Fruit fly (Drosophila melanogaster) whole organism, prepupa: ENCODE data around the gene GstO2.

Experiments used
- Blimp-1 ChIP-seq: fragments of 200-800 bp; sonication (Bioruptor generic); optimal IDR thresholded peaks from 3 replicates; lab custom pipeline; 2017; ENCODE audit warnings: missing biosample characterization, missing genetic modification characterization, mild to moderate bottlenecking, moderate library complexity, missing genetic modification reagents
- CG10631 ChIP-seq: fragments of 200-800 bp; sonication (Bioruptor generic); optimal IDR thresholded peaks from 2 replicates; lab custom pipeline; 2016; ENCODE audit warnings: missing biosample characterization, missing genetic modification characterization
- CG10669 ChIP-seq: fragments of 200-800 bp; sonication (Bioruptor generic); optimal IDR thresholded peaks from 3 replicates; lab custom pipeline; 2018; ENCODE audit warnings: missing biosample characterization, mild to moderate bottlenecking, missing genetic modification characterization, moderate library complexity
- CG11294 ChIP-seq: fragments of 200-800 bp; sonication (Bioruptor generic); IDR thresholded peaks from 2 replicates; pipeline ENCODE4 v1.3.6; 2022; ENCODE audit warnings: missing biosample characterization, missing genetic modification characterization
- CG11762 ChIP-seq: fragments of 200-800 bp; sonication (Bioruptor generic); optimal IDR thresholded peaks from 3 replicates; lab custom pipeline; 2016; ENCODE audit warnings: missing biosample characterization, missing genetic modification characterization; ENCODE audit not compliant: insufficient read depth
- CG15336 ChIP-seq: fragments of 200-800 bp; sonication (Bioruptor generic); IDR thresholded peaks from 2 replicates; pipeline ENCODE4 v1.3.6; 2022; ENCODE audit warnings: missing biosample characterization, missing genetic modification characterization
- CG16779 ChIP-seq: fragments of 200-800 bp; sonication (Bioruptor generic); optimal IDR thresholded peaks from 3 replicates; lab custom pipeline; 2017; ENCODE audit warnings: missing biosample characterization, mild to moderate bottlenecking, missing genetic modification characterization
- CG3032 ChIP-seq: fragments of 200-800 bp; optimal IDR thresholded peaks from 2 replicates; lab custom pipeline; 2019; ENCODE audit warnings: missing biosample characterization, mild to moderate bottlenecking, missing genetic modification characterization, moderate library complexity
- CG31627 ChIP-seq: fragments of 200-800 bp; sonication (Bioruptor generic); optimal IDR thresholded peaks from 3 replicates; lab custom pipeline; 2016; ENCODE audit warnings: missing biosample characterization, missing genetic modification characterization
- CG32006 ChIP-seq: fragments of 200-800 bp; sonication (Bioruptor generic); optimal IDR thresholded peaks from 3 replicates; lab custom pipeline; 2017; ENCODE audit warnings: missing biosample characterization, mild to moderate bottlenecking, missing genetic modification characterization
- CG34406 ChIP-seq: fragments of 200-800 bp; sonication (Bioruptor generic); optimal IDR thresholded peaks from 3 replicates; lab custom pipeline; 2016; ENCODE audit warnings: missing biosample characterization, missing genetic modification characterization
- CG3919 ChIP-seq: fragments of 200-800 bp; sonication (Bioruptor generic); optimal IDR thresholded peaks from 3 replicates; lab custom pipeline; 2016; ENCODE audit warnings: missing biosample characterization, missing genetic modification characterization
- CG4318 ChIP-seq: fragments of 200-800 bp; sonication (Bioruptor generic); optimal IDR thresholded peaks from 3 replicates; lab custom pipeline; 2017; ENCODE audit warnings: missing biosample characterization, mild to moderate bottlenecking, missing genetic modification characterization
- CG6163 ChIP-seq: fragments of 200-800 bp; sonication (Bioruptor generic); IDR thresholded peaks from 3 replicates; pipeline ENCODE4 v1.3.6; 2022; ENCODE audit warnings: missing biosample characterization, missing genetic modification characterization
- CG6276 ChIP-seq: fragments of 200-800 bp; sonication (Bioruptor generic); optimal IDR thresholded peaks from 2 replicates; lab custom pipeline; 2017; ENCODE audit warnings: missing biosample characterization, mild to moderate bottlenecking, missing genetic modification characterization
- CG6792 ChIP-seq: fragments of 200-800 bp; sonication (Bioruptor generic); optimal IDR thresholded peaks from 3 replicates; lab custom pipeline; 2016; ENCODE audit warnings: missing biosample characterization, missing genetic modification characterization
- CG7368 ChIP-seq: fragments of 200-800 bp; sonication (Bioruptor generic); optimal IDR thresholded peaks from 3 replicates; lab custom pipeline; 2016; ENCODE audit warnings: missing biosample characterization, missing genetic modification characterization
- CG8119 ChIP-seq: fragments of 200-800 bp; sonication (Bioruptor generic); IDR thresholded peaks from 3 replicates; pipeline ENCODE4 v1.3.6; 2022; ENCODE audit warnings: missing biosample characterization, missing genetic modification characterization
- CG8319 ChIP-seq: fragments of 200-800 bp; sonication (Bioruptor generic); optimal IDR thresholded peaks from 3 replicates; lab custom pipeline; 2016; ENCODE audit warnings: missing biosample characterization, missing genetic modification characterization
- CG8632 ChIP-seq: fragments of 200-800 bp; sonication (Bioruptor generic); optimal IDR thresholded peaks from 3 replicates; lab custom pipeline; 2016; ENCODE audit warnings: missing biosample characterization, missing genetic modification characterization
- CG9139 ChIP-seq: fragments of 200-800 bp; sonication (Bioruptor generic); optimal IDR thresholded peaks from 3 replicates; lab custom pipeline; 2017; ENCODE audit warnings: missing biosample characterization, mild to moderate bottlenecking, missing genetic modification characterization
- Eip78C ChIP-seq: fragments of 200-800 bp; sonication (Bioruptor generic); peaks from one replicate; lab custom pipeline; 2016; ENCODE audit warnings: missing biosample characterization, missing genetic modification characterization
- Eip93F ChIP-seq: fragments of 200-800 bp; sonication (Bioruptor generic); optimal IDR thresholded peaks from 2 replicates; lab custom pipeline; 2016; ENCODE audit warnings: missing biosample characterization, mild to moderate bottlenecking, missing genetic modification characterization
- Ets21C ChIP-seq: fragments of 200-800 bp; sonication (Bioruptor generic); optimal IDR thresholded peaks from 3 replicates; lab custom pipeline; 2016; ENCODE audit warnings: missing biosample characterization, missing genetic modification characterization
- Ets96B ChIP-seq: fragments of 200-800 bp; optimal IDR thresholded peaks from 2 replicates; lab custom pipeline; 2019; ENCODE audit warnings: missing biosample characterization, mild to moderate bottlenecking, missing genetic modification characterization, moderate library complexity
- Gug ChIP-seq: fragments of 200-800 bp; sonication (Bioruptor generic); IDR thresholded peaks from 2 replicates; pipeline ENCODE4 v1.3.6; 2022; ENCODE audit warnings: missing biosample characterization, missing genetic modification characterization
- Hr38 ChIP-seq: sonication (Bioruptor generic); optimal IDR thresholded peaks from 2 replicates; lab custom pipeline; 2016; ENCODE audit warnings: missing biosample characterization, missing genetic modification characterization
- Hr39 ChIP-seq: fragments of 200-800 bp; sonication (Bioruptor generic); optimal IDR thresholded peaks from 2 replicates; lab custom pipeline; 2016; ENCODE audit warnings: missing biosample characterization, missing genetic modification characterization
- Hr4 ChIP-seq: fragments of 200-800 bp; sonication (Bioruptor generic); optimal IDR thresholded peaks from 3 replicates; lab custom pipeline; 2016; ENCODE audit warnings: missing biosample characterization, missing genetic modification characterization
- Lpt ChIP-seq: fragments of 200-800 bp; sonication (Bioruptor generic); optimal IDR thresholded peaks from 3 replicates; lab custom pipeline; 2016; ENCODE audit warnings: missing biosample characterization, missing genetic modification characterization
- Met ChIP-seq: fragments of 200-800 bp; sonication (Bioruptor generic); optimal IDR thresholded peaks from 3 replicates; lab custom pipeline; 2016; ENCODE audit warnings: missing biosample characterization, missing genetic modification characterization
- OdsH ChIP-seq: fragments of 200-800 bp; sonication (Bioruptor generic); optimal IDR thresholded peaks from 3 replicates; lab custom pipeline; 2016; ENCODE audit warnings: missing biosample characterization, missing genetic modification characterization
- Smox ChIP-seq: fragments of 200-800 bp; sonication (Bioruptor generic); optimal IDR thresholded peaks from 3 replicates; lab custom pipeline; 2016; ENCODE audit warnings: missing biosample characterization, missing genetic modification characterization
- Sox14 ChIP-seq: fragments of 200-800 bp; sonication (Bioruptor generic); optimal IDR thresholded peaks from 3 replicates; lab custom pipeline; 2016; ENCODE audit warnings: missing biosample characterization, missing genetic modification characterization
- Sox15 ChIP-seq: fragments of 200-800 bp; sonication (Bioruptor generic); optimal IDR thresholded peaks from 3 replicates; lab custom pipeline; 2016; ENCODE audit warnings: missing biosample characterization, missing genetic modification characterization
- cyc ChIP-seq: fragments of 200-800 bp; sonication (Bioruptor generic); optimal IDR thresholded peaks from 3 replicates; lab custom pipeline; 2016; ENCODE audit warnings: missing biosample characterization, missing genetic modification characterization
- dac ChIP-seq: fragments of 200-800 bp; sonication (Bioruptor generic); optimal IDR thresholded peaks from 2 replicates; lab custom pipeline; 2017; ENCODE audit warnings: missing biosample characterization, mild to moderate bottlenecking, missing genetic modification characterization
- dsx ChIP-seq: fragments of 200-800 bp; optimal IDR thresholded peaks from 3 replicates; lab custom pipeline; 2019; ENCODE audit warnings: missing biosample characterization, mild to moderate bottlenecking, missing genetic modification characterization, moderate library complexity; ENCODE audit not compliant: poor library complexity, severe bottlenecking
- eg ChIP-seq: fragments of 200-800 bp; sonication (Bioruptor generic); IDR thresholded peaks from 3 replicates; pipeline ENCODE4 v1.3.6; 2022; ENCODE audit warnings: missing biosample characterization, missing genetic modification characterization
- esn ChIP-seq: fragments of 200-800 bp; sonication (Bioruptor generic); optimal IDR thresholded peaks from 2 replicates; lab custom pipeline; 2016; ENCODE audit warnings: missing biosample characterization, mild to moderate bottlenecking, missing genetic modification characterization, moderate library complexity
- fd59A ChIP-seq: fragments of 200-800 bp; sonication (Bioruptor generic); optimal IDR thresholded peaks from 2 replicates; lab custom pipeline; 2017; ENCODE audit warnings: missing biosample characterization, mild to moderate bottlenecking, missing genetic modification characterization, missing genetic modification reagents
- fd85E ChIP-seq: fragments of 200-800 bp; sonication (Bioruptor generic); optimal IDR thresholded peaks from 3 replicates; lab custom pipeline; 2016; ENCODE audit warnings: missing biosample characterization, missing genetic modification characterization
- net ChIP-seq: fragments of 200-800 bp; sonication (Bioruptor generic); optimal IDR thresholded peaks from 3 replicates; lab custom pipeline; 2016; ENCODE audit warnings: missing biosample characterization, missing genetic modification characterization
- pdm3 ChIP-seq: fragments of 200-800 bp; sonication (Bioruptor generic); optimal IDR thresholded peaks from 3 replicates; lab custom pipeline; 2016; ENCODE audit warnings: missing biosample characterization, missing genetic modification characterization
- salr ChIP-seq, 2 experiments: fragments of 200-800 bp; sonication (Bioruptor generic); optimal IDR thresholded peaks; 3 replicates each; lab custom pipeline; 2016 to 2018; ENCODE audit warnings: missing biosample characterization in 2 of 2, missing genetic modification characterization in 2 of 2, mild to moderate bottlenecking in 1 of 2
- spab ChIP-seq: fragments of 200-800 bp; sonication (Bioruptor generic); optimal IDR thresholded peaks from 2 replicates; lab custom pipeline; 2017; ENCODE audit warnings: missing biosample characterization, mild to moderate bottlenecking, missing genetic modification characterization, missing genetic modification reagents
- ss ChIP-seq, 2 experiments: fragments of 200-800 bp; sonication (Bioruptor generic); optimal IDR thresholded peaks; 2 replicates in 1 of 2; 3 replicates in 1 of 2; lab custom pipeline; 2017 to 2018; ENCODE audit warnings: mild to moderate bottlenecking in 2 of 2, missing biosample characterization in 2 of 2, missing genetic modification characterization in 2 of 2, moderate library complexity in 1 of 2
- topi ChIP-seq: fragments of 200-800 bp; sonication (Bioruptor generic); optimal IDR thresholded peaks from 3 replicates; lab custom pipeline; 2016; ENCODE audit warnings: missing biosample characterization, missing genetic modification characterization
- vri ChIP-seq: fragments of 200-800 bp; sonication (Bioruptor generic); optimal IDR thresholded peaks from 3 replicates; lab custom pipeline; 2016; ENCODE audit warnings: missing biosample characterization, mild to moderate bottlenecking, missing genetic modification characterization

GstO2 gene

dm6 chr3L:8549183-8549890 is 26.0 kb upstream of the GstO2 start (continued):
- peak; percentile 55 for TF ChIP-seq pdm3 (GFP tag; lab: Kevin White, UChicago)

dm6 chr3L:8547104-8547523 is 23.8 kb upstream of the GstO2 start:
- peak; percentile 29 for TF ChIP-seq fd59A (GFP tag; lab: Kevin White, UChicago)
- TF ChIP-seq CG9139, result no peak
- peak; percentile 28 for TF ChIP-seq CG31627
- TF ChIP-seq CG10669 (GFP tag; lab: Kevin White, UChicago), result peak; percentile 45
- TF ChIP-seq Hr4 (GFP tag; lab: Kevin White, UChicago), result peak; percentile 80
- no peak for TF ChIP-seq fd85E
- no peak for TF ChIP-seq CG34406 (GFP tag; lab: Kevin White, UChicago)
- TF ChIP-seq CG8319 (GFP tag; lab: Kevin White, UChicago), result no peak
- TF ChIP-seq CG3032 (tag; lab: Kevin White, UChicago), result peak; percentile 43
- TF ChIP-seq Sox14 (GFP tag; lab: Kevin White, UChicago), result peak; percentile 33
- TF ChIP-seq Blimp-1 (GFP tag; lab: Kevin White, UChicago), result no peak
- TF ChIP-seq CG4318 (GFP tag; lab: Kevin White, UChicago), result peak; percentile 61
- peak; percentile 66 for TF ChIP-seq OdsH
- TF ChIP-seq CG6276, result peak; percentile 43
- peak; percentile 81 for TF ChIP-seq eg
- TF ChIP-seq spab, result peak; percentile 3
- TF ChIP-seq CG7368 (GFP tag; lab: Kevin White, UChicago), result no peak
- peak; percentile 76 for TF ChIP-seq CG8119 (GFP tag; lab: Robert Waterston, UW)
- no peak for TF ChIP-seq Hr38
- peak; percentile 46 for TF ChIP-seq dac (GFP tag; lab: Kevin White, UChicago)
- TF ChIP-seq CG11762 (GFP tag; lab: Kevin White, UChicago), result peak; percentile 36
- peak in 1 of 2 experiments; percentile 12 for TF ChIP-seq ss (GFP tag; optimal IDR thresholded peaks at IDR 0.05; lab: Kevin White, UChicago)
- TF ChIP-seq net, result peak; percentile 59
- peak; percentile 12 for TF ChIP-seq vri (GFP tag; lab: Kevin White, UChicago)
- no peak for TF ChIP-seq Eip93F (GFP tag; lab: Kevin White, UChicago)
- TF ChIP-seq esn (GFP tag; lab: Kevin White, UChicago), result no peak
- TF ChIP-seq CG6163 (GFP tag; lab: Robert Waterston, UW), result peak; percentile 60; the same call in 2 of the 3 replicates
- peak; percentile 71; the same call in 1 of the 2 replicates for TF ChIP-seq CG11294 (GFP tag; lab: Robert Waterston, UW)
- TF ChIP-seq CG16779 (tag; lab: Kevin White, UChicago), result no peak
- TF ChIP-seq CG32006 (GFP tag; lab: Kevin White, UChicago), result peak; percentile 82
- TF ChIP-seq Lpt (GFP tag; lab: Kevin White, UChicago), result peak; percentile 55
- peak; percentile 67 for TF ChIP-seq Gug (GFP tag; lab: Robert Waterston, UW)
- peak; percentile 19 for TF ChIP-seq dsx (GFP tag; lab: Kevin White, UChicago)
- peak; percentile 15 for TF ChIP-seq Hr39 (GFP tag; lab: Kevin White, UChicago)
- TF ChIP-seq Ets21C (GFP tag; lab: Kevin White, UChicago), result no peak
- TF ChIP-seq CG10631 (GFP tag; lab: Kevin White, UChicago), result peak; percentile 63
- peak; percentile 80 for TF ChIP-seq CG15336
- peak; percentile 72 for TF ChIP-seq Eip78C (GFP tag; lab: Kevin White, UChicago)
- TF ChIP-seq topi (GFP tag; lab: Kevin White, UChicago), result peak; percentile 3
- peak; percentile 35 for TF ChIP-seq Met (GFP tag; lab: Kevin White, UChicago)
- TF ChIP-seq cyc (GFP tag; lab: Kevin White, UChicago), result peak; percentile 0
- TF ChIP-seq CG8632, result no peak
- no peak for TF ChIP-seq Smox (GFP tag; lab: Kevin White, UChicago)
- TF ChIP-seq salr (GFP tag; optimal IDR thresholded peaks at IDR 0.05; lab: Kevin White, UChicago), result peak in 1 of 2 experiments; percentile 44
- peak; percentile 17 for TF ChIP-seq Sox15 (GFP tag; lab: Kevin White, UChicago)
- peak; percentile 53 for TF ChIP-seq CG3919
- peak; percentile 34 for TF ChIP-seq CG6792 (GFP tag; lab: Kevin White, UChicago)
- peak; percentile 24 for TF ChIP-seq Ets96B (tag; lab: Kevin White, UChicago)
